Worm (Caenorhabditis elegans) whole organism, L3 larva: Measurements from ENCODE around the gene Y45G5AL.1.

Source experiments
- ZK546.5 ChIP-seq: sonication (generic microtip); optimal IDR thresholded peaks from 2 replicates; lab custom pipeline; 2017; ENCODE audit warnings: missing biosample characterization, missing genetic modification characterization
- egl-27 ChIP-seq: sonication (generic microtip); optimal IDR thresholded peaks from 4 replicates; lab custom pipeline; 2017; ENCODE audit warnings: missing biosample characterization, missing genetic modification reagents, missing genetic modification characterization
- elt-1 ChIP-seq: fragments of 150-350 bp; optimal IDR thresholded peaks from 2 replicates; lab custom pipeline; 2014; ENCODE audit warnings: missing biosample characterization, missing genetic modification characterization
- nhr-11 ChIP-seq: fragments of 150-350 bp; optimal IDR thresholded peaks from 2 replicates; lab custom pipeline; 2014; ENCODE audit warnings: missing biosample characterization, missing genetic modification characterization
- nhr-23 ChIP-seq: fragments of 150-350 bp; optimal IDR thresholded peaks from 2 replicates; lab custom pipeline; 2014; ENCODE audit warnings: missing biosample characterization, missing genetic modification reagents, missing genetic modification characterization
- nhr-28 ChIP-seq: fragments of 150-350 bp; optimal IDR thresholded peaks from 2 replicates; lab custom pipeline; 2014; ENCODE audit warnings: missing biosample characterization, missing genetic modification characterization
- nhr-67 ChIP-seq: fragments of 150-350 bp; optimal IDR thresholded peaks from 2 replicates; lab custom pipeline; 2014; ENCODE audit warnings: missing biosample characterization, missing genetic modification characterization
- nhr-77 ChIP-seq: fragments of 150-350 bp; optimal IDR thresholded peaks from 2 replicates; lab custom pipeline; 2014; ENCODE audit warnings: missing biosample characterization, missing genetic modification characterization
- unc-62 ChIP-seq: fragments of 150-350 bp; sonication (generic microtip); optimal IDR thresholded peaks from 4 replicates; lab custom pipeline; 2014; ENCODE audit warnings: missing biosample characterization, missing genetic modification reagents, missing genetic modification characterization
- zag-1 ChIP-seq: fragments of 150-350 bp; optimal IDR thresholded peaks from 2 replicates; lab custom pipeline; 2014; ENCODE audit warnings: missing biosample characterization, missing genetic modification characterization

DNA sequence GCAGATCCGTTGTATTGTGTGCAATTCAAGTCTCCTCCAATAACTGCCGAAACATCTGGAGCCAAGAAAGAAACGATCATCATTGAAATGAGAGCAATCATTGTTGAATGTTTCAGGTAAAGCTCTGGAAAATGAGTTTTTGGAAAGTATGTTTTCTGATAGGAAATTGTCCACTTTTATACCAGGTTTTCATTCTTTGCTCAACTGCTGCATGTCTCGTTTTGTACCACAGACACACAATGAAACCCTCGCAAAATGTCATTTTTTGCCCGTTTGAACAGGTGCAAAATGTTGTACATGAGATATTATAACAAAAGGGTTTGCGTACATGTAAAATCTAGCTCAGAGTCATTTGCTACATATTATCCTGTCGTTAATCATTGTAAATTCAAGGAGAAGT, 23.7 kb upstream of the Y45G5AL.1 start, which contains the start of gene T05B4.10:
- TF ChIP-seq nhr-23 (tag; lab: Kevin White, UChicago) (no peak), nhr-77 (no peak), egl-27 (no peak), nhr-67 (tag; lab: Kevin White, UChicago) (no peak), ZK546.5 (tag; lab: Kevin White, UChicago) (no peak), elt-1 (tag; lab: Kevin White, UChicago) (no peak), zag-1 (no peak), unc-62 (GFP tag; lab: Kevin White, UChicago) (no peak), nhr-28 (no peak), nhr-11 (tag; lab: Kevin White, UChicago) (no peak)
